Fruit fly (Drosophila melanogaster): Measurements from ENCODE around the gene CG2816.

Gene CG2816

dm6 chr2L:3703260-3703659, at the start of gene CG2816:
Gene CG2816 (plus strand): TSS chr2L:3703659.
- TF ChIP-seq CG8478 (optimal IDR thresholded peaks at IDR 0.05) (no peak), pan (optimal IDR thresholded peaks at IDR 0.05) (no peak), EcR (GFP tag; optimal IDR thresholded peaks at IDR 0.05) (no peak), psq (optimal IDR thresholded peaks at IDR 0.05) (no peak), usp (GFP tag; optimal IDR thresholded peaks at IDR 0.05) (no peak), Dll (optimal IDR thresholded peaks at IDR 0.05) (no peak)

dm6 chr2L:3654956-3655618, 48.4 kb upstream of the CG2816 start:
- no peak for TF ChIP-seq psq (optimal IDR thresholded peaks at IDR 0.05)

dm6 chr2L:3655698-3656105, 47.8 kb upstream of the CG2816 start:
- no peak for TF ChIP-seq psq (optimal IDR thresholded peaks at IDR 0.05)
- no peak for TF ChIP-seq usp (GFP tag; optimal IDR thresholded peaks at IDR 0.05)
- no peak for TF ChIP-seq EcR (GFP tag; optimal IDR thresholded peaks at IDR 0.05)
- no peak for TF ChIP-seq CG8478 (optimal IDR thresholded peaks at IDR 0.05)
- no peak for TF ChIP-seq pan (optimal IDR thresholded peaks at IDR 0.05)
- no peak for TF ChIP-seq Dll (optimal IDR thresholded peaks at IDR 0.05)

- TF ChIP-seq psq (optimal IDR thresholded peaks at IDR 0.05) (no peak), CG8478 (optimal IDR thresholded peaks at IDR 0.05) (no peak), Dll (optimal IDR thresholded peaks at IDR 0.05) (no peak), EcR (GFP tag; optimal IDR thresholded peaks at IDR 0.05) (no peak), usp (GFP tag; optimal IDR thresholded peaks at IDR 0.05) (no peak), pan (optimal IDR thresholded peaks at IDR 0.05) (no peak)
Measured at dm6 chr2L:3656667-3657066, 46.8 kb upstream of the CG2816 start, which contains the start of gene for. Gene for (minus strand): TSS chr2L:3656953.

dm6 chr2L:3657349-3658142, 45.9 kb upstream of the CG2816 start:
- no peak for TF ChIP-seq usp (GFP tag; optimal IDR thresholded peaks at IDR 0.05)
- no peak for TF ChIP-seq Dll (optimal IDR thresholded peaks at IDR 0.05)
- no peak for TF ChIP-seq EcR (GFP tag; optimal IDR thresholded peaks at IDR 0.05)
- TF ChIP-seq pan (optimal IDR thresholded peaks at IDR 0.05) = no peak
- no peak for TF ChIP-seq psq (optimal IDR thresholded peaks at IDR 0.05)
- no peak for TF ChIP-seq CG8478 (optimal IDR thresholded peaks at IDR 0.05)

dm6 chr2L:3662307-3662795, 41.1 kb upstream of the CG2816 start, which contains the start of gene Drgx:
Gene Drgx (plus strand): TSS chr2L:3662745.
- TF ChIP-seq EcR (GFP tag; optimal IDR thresholded peaks at IDR 0.05) = no peak
- no peak for TF ChIP-seq pan (optimal IDR thresholded peaks at IDR 0.05)
- TF ChIP-seq psq (optimal IDR thresholded peaks at IDR 0.05) = no peak
- no peak for TF ChIP-seq Dll (optimal IDR thresholded peaks at IDR 0.05)

- TF ChIP-seq EcR (GFP tag; optimal IDR thresholded peaks at IDR 0.05) (no peak), pan (optimal IDR thresholded peaks at IDR 0.05) (no peak), Dll (optimal IDR thresholded peaks at IDR 0.05) (no peak), usp (GFP tag; optimal IDR thresholded peaks at IDR 0.05) (no peak), CG8478 (optimal IDR thresholded peaks at IDR 0.05) (no peak)
Measured at dm6 chr2L:3668451-3668850, 35.0 kb upstream of the CG2816 start, which contains the start of gene Sfp24Ba. Gene Sfp24Ba (minus strand): TSS chr2L:3668551.

- no peak for TF ChIP-seq Dll (optimal IDR thresholded peaks at IDR 0.05)
- no peak for TF ChIP-seq psq (optimal IDR thresholded peaks at IDR 0.05)
- TF ChIP-seq CG8478 (optimal IDR thresholded peaks at IDR 0.05) = no peak
- TF ChIP-seq usp (GFP tag; optimal IDR thresholded peaks at IDR 0.05) = no peak
- no peak for TF ChIP-seq EcR (GFP tag; optimal IDR thresholded peaks at IDR 0.05)
- TF ChIP-seq pan (optimal IDR thresholded peaks at IDR 0.05) = no peak
Measured at dm6 chr2L:3669034-3669433, 34.4 kb upstream of the CG2816 start, which contains the start of gene Sfp24Bd. Gene Sfp24Bd (minus strand): TSS chr2L:3669134.

dm6 chr2L:3669675-3670074, 33.8 kb upstream of the CG2816 start, which contains the start of gene Sfp24Bb:
Gene Sfp24Bb (minus strand): TSS chr2L:3669775.
- TF ChIP-seq pan (optimal IDR thresholded peaks at IDR 0.05) (no peak), CG8478 (optimal IDR thresholded peaks at IDR 0.05) (no peak), Dll (optimal IDR thresholded peaks at IDR 0.05) (no peak), usp (GFP tag; optimal IDR thresholded peaks at IDR 0.05) (no peak), psq (optimal IDR thresholded peaks at IDR 0.05) (no peak), EcR (GFP tag; optimal IDR thresholded peaks at IDR 0.05) (no peak)

- no peak for TF ChIP-seq psq (optimal IDR thresholded peaks at IDR 0.05)
- TF ChIP-seq usp (GFP tag; optimal IDR thresholded peaks at IDR 0.05) = no peak
- TF ChIP-seq EcR (GFP tag; optimal IDR thresholded peaks at IDR 0.05) = no peak
- no peak for TF ChIP-seq Dll (optimal IDR thresholded peaks at IDR 0.05)
- no peak for TF ChIP-seq pan (optimal IDR thresholded peaks at IDR 0.05)
- TF ChIP-seq CG8478 (optimal IDR thresholded peaks at IDR 0.05) = no peak
Measured at dm6 chr2L:3670481-3670880, 33.0 kb upstream of the CG2816 start, which contains the start of gene Sfp24Bc. Gene Sfp24Bc (minus strand): TSS chr2L:3670581.

dm6 chr2L:3675770-3676169, 27.7 kb upstream of the CG2816 start:
- TF ChIP-seq pan (optimal IDR thresholded peaks at IDR 0.05) (no peak), usp (GFP tag; optimal IDR thresholded peaks at IDR 0.05) (no peak), EcR (GFP tag; optimal IDR thresholded peaks at IDR 0.05) (no peak), Dll (optimal IDR thresholded peaks at IDR 0.05) (no peak), psq (optimal IDR thresholded peaks at IDR 0.05) (no peak), CG8478 (optimal IDR thresholded peaks at IDR 0.05) (no peak)

- no peak for TF ChIP-seq EcR (GFP tag; optimal IDR thresholded peaks at IDR 0.05)
- no peak for TF ChIP-seq CG8478 (optimal IDR thresholded peaks at IDR 0.05)
- no peak for TF ChIP-seq Dll (optimal IDR thresholded peaks at IDR 0.05)
- no peak for TF ChIP-seq usp (GFP tag; optimal IDR thresholded peaks at IDR 0.05)
- TF ChIP-seq psq (optimal IDR thresholded peaks at IDR 0.05) = no peak
- TF ChIP-seq pan (optimal IDR thresholded peaks at IDR 0.05) = no peak
Measured at dm6 chr2L:3681338-3681737, 22.1 kb upstream of the CG2816 start.
